Fruit fly (Drosophila melanogaster): Measurements from ENCODE around the gene CstF64.

Gene CstF64

dm6 chr3R:18658945-18659642 lies at the start of gene CstF64, which contains the start of gene CG31224:
Gene CstF64 (plus strand): TSS chr3R:18659618.
Gene CG31224 (minus strand): TSS chr3R:18659309.
- TF ChIP-seq Myc (optimal IDR thresholded peaks at IDR 0.05) (peak; percentile 97), Hr78 (GFP tag; optimal IDR thresholded peaks at IDR 0.05) (no peak), dl (GFP tag; optimal IDR thresholded peaks at IDR 0.05; ENCODE audit: insufficient read depth in 1 of 2, partially characterized antibody in 2 of 2) (no peak), ey (GFP tag; optimal IDR thresholded peaks at IDR 0.05) (peak; percentile 85), woc (GFP tag; optimal IDR thresholded peaks at IDR 0.05) (peak; percentile 90), psq (GFP tag; optimal IDR thresholded peaks at IDR 0.05) (peak; percentile 96), Mio (GFP tag; optimal IDR thresholded peaks at IDR 0.05) (peak; percentile 51), br (GFP tag; optimal IDR thresholded peaks at IDR 0.05) (peak; percentile 83), Hnf4 (GFP tag; optimal IDR thresholded peaks at IDR 0.05) (no peak), GATAd (GFP tag; optimal IDR thresholded peaks at IDR 0.05) (peak; percentile 84), sage (GFP tag; optimal IDR thresholded peaks at IDR 0.05) (peak; percentile 59), jim (GFP tag; optimal IDR thresholded peaks at IDR 0.05) (no peak), HLH106 (tag; optimal IDR thresholded peaks at IDR 0.05) (peak; percentile 84), CG9705 (GFP tag; optimal IDR thresholded peaks at IDR 0.05) (peak; percentile 74), foxo (GFP tag; optimal IDR thresholded peaks at IDR 0.05) (peak; percentile 30 to 88), sv (GFP tag; optimal IDR thresholded peaks at IDR 0.05) (peak; percentile 82), h (GFP tag; optimal IDR thresholded peaks at IDR 0.05) (peak; percentile 84), Abd-B (GFP tag; optimal IDR thresholded peaks at IDR 0.05) (no peak), fru (GFP tag; optimal IDR thresholded peaks at IDR 0.05) (peak; percentile 85), Rel (GFP tag; optimal IDR thresholded peaks at IDR 0.05) (no peak), Rel (tag; optimal IDR thresholded peaks at IDR 0.05) (peak; percentile 63), CG32264 (GFP tag; optimal IDR thresholded peaks at IDR 0.05) (peak; percentile 82), lola (GFP tag; optimal IDR thresholded peaks at IDR 0.05) (no peak), dsf (GFP tag; optimal IDR thresholded peaks at IDR 0.05; ENCODE audit: borderline replicate concordance) (peak; percentile 87), dmrt93B (GFP tag; optimal IDR thresholded peaks at IDR 0.05) (peak; percentile 78), OdsH (GFP tag; optimal IDR thresholded peaks at IDR 0.05) (peak; percentile 78), tai (GFP tag; optimal IDR thresholded peaks at IDR 0.05) (no peak), pan (optimal IDR thresholded peaks at IDR 0.05) (no peak), Jra (GFP tag; optimal IDR thresholded peaks at IDR 0.05) (peak; percentile 90), rgr (GFP tag; optimal IDR thresholded peaks at IDR 0.05) (peak; percentile 85), usp (GFP tag; optimal IDR thresholded peaks at IDR 0.05) (no peak), N (GFP tag; optimal IDR thresholded peaks at IDR 0.05) (peak; percentile 21), Sp1 (GFP tag; optimal IDR thresholded peaks at IDR 0.05) (peak; percentile 78)

- TF ChIP-seq N (GFP tag; optimal IDR thresholded peaks at IDR 0.05) (no peak), CG9705 (GFP tag; optimal IDR thresholded peaks at IDR 0.05) (no peak), CrebA (GFP tag; optimal IDR thresholded peaks at IDR 0.05; ENCODE audit: borderline replicate concordance) (no peak), sv (GFP tag; optimal IDR thresholded peaks at IDR 0.05) (no peak), sage (GFP tag; optimal IDR thresholded peaks at IDR 0.05) (no peak), Sp1 (GFP tag; optimal IDR thresholded peaks at IDR 0.05) (no peak), woc (GFP tag; optimal IDR thresholded peaks at IDR 0.05) (no peak), jim (GFP tag; optimal IDR thresholded peaks at IDR 0.05) (no peak), Dfd (GFP tag; optimal IDR thresholded peaks at IDR 0.05) (no peak), rgr (GFP tag; optimal IDR thresholded peaks at IDR 0.05) (no peak), dmrt93B (GFP tag; optimal IDR thresholded peaks at IDR 0.05) (no peak), Hnf4 (GFP tag; optimal IDR thresholded peaks at IDR 0.05) (no peak), foxo (GFP tag; optimal IDR thresholded peaks at IDR 0.05) (no peak), CG32264 (GFP tag; optimal IDR thresholded peaks at IDR 0.05) (no peak), Abd-B (GFP tag; optimal IDR thresholded peaks at IDR 0.05) (no peak), dsf (GFP tag; optimal IDR thresholded peaks at IDR 0.05; ENCODE audit: borderline replicate concordance) (no peak), tai (GFP tag; optimal IDR thresholded peaks at IDR 0.05) (no peak)
These were observed 43.4 kb upstream of the CstF64 start for dm6 chr3R:18616007-18616406.

- no peak for TF ChIP-seq rgr (GFP tag; optimal IDR thresholded peaks at IDR 0.05)
- TF ChIP-seq tai (GFP tag; optimal IDR thresholded peaks at IDR 0.05) = no peak
- no peak for TF ChIP-seq GATAd (GFP tag; optimal IDR thresholded peaks at IDR 0.05)
- TF ChIP-seq woc (GFP tag; optimal IDR thresholded peaks at IDR 0.05) = no peak
- TF ChIP-seq Hnf4 (GFP tag; optimal IDR thresholded peaks at IDR 0.05) = no peak
- TF ChIP-seq brk (GFP tag; optimal IDR thresholded peaks at IDR 0.05) = no peak
- TF ChIP-seq jim (GFP tag; optimal IDR thresholded peaks at IDR 0.05) = no peak
- no peak for TF ChIP-seq ey (GFP tag; optimal IDR thresholded peaks at IDR 0.05)
- TF ChIP-seq Hr83 (GFP tag; optimal IDR thresholded peaks at IDR 0.05; ENCODE audit: poor library complexity, severe bottlenecking) = no peak
- TF ChIP-seq OdsH (GFP tag; optimal IDR thresholded peaks at IDR 0.05) = no peak
- no peak for TF ChIP-seq sv (GFP tag; optimal IDR thresholded peaks at IDR 0.05)
- TF ChIP-seq lola (GFP tag; optimal IDR thresholded peaks at IDR 0.05) = no peak
- no peak for TF ChIP-seq CrebA (GFP tag; optimal IDR thresholded peaks at IDR 0.05; ENCODE audit: borderline replicate concordance)
- no peak for TF ChIP-seq dsf (GFP tag; optimal IDR thresholded peaks at IDR 0.05; ENCODE audit: borderline replicate concordance)
- TF ChIP-seq Rel (GFP tag; optimal IDR thresholded peaks at IDR 0.05) = no peak
- TF ChIP-seq Rel (tag; optimal IDR thresholded peaks at IDR 0.05) = no peak
- TF ChIP-seq foxo (GFP tag; optimal IDR thresholded peaks at IDR 0.05) = no peak
These were observed 42.0 kb upstream of the CstF64 start, which contains the start of gene CG7695 for dm6 chr3R:18617411-18617810. Gene CG7695 (minus strand): TSS chr3R:18617511.
